Worm (Caenorhabditis elegans) whole organism, young adult: ENCODE measurements around the gene col-135.

Source experiments
- B0035.1 ChIP-seq: sonication (generic microtip); optimal IDR thresholded peaks from 2 replicates; lab custom pipeline; 2016; ENCODE audit warnings: missing genetic modification characterization, mild to moderate bottlenecking, missing compliant biosample characterization, missing genotype, missing genetic modification reagents
- F10E7.11 ChIP-seq: sonication (generic microtip); optimal IDR thresholded peaks from 2 replicates; lab custom pipeline; 2017; ENCODE audit warnings: mild to moderate bottlenecking, missing genetic modification characterization, moderate library complexity, missing compliant biosample characterization
- F39B2.1 ChIP-seq: fragments of 200-800 bp; sonication (Bioruptor generic); IDR thresholded peaks from 2 replicates; pipeline ENCODE4 v1.3.6; 2022; ENCODE audit warnings: missing genetic modification reagents, missing genetic modification characterization, missing compliant biosample characterization
- K11D2.4 ChIP-seq: fragments of 200-800 bp; sonication (Bioruptor generic); IDR thresholded peaks from 2 replicates; pipeline ENCODE4 v1.3.6; 2022; ENCODE audit warnings: missing genetic modification reagents, missing genetic modification characterization, missing compliant biosample characterization
- Y53G8AR.9 ChIP-seq: fragments of 200-800 bp; sonication (Bioruptor generic); conservative IDR thresholded peaks from 2 replicates; pipeline ENCODE4 v1.3.6; 2022; ENCODE audit warnings: missing genetic modification reagents, missing genetic modification characterization, missing compliant biosample characterization
- aptf-2 ChIP-seq: fragments of 200-800 bp; sonication (Bioruptor generic); conservative IDR thresholded peaks from 2 replicates; pipeline ENCODE4 v1.3.6; 2022; ENCODE audit warnings: missing genetic modification reagents, missing genetic modification characterization, missing compliant biosample characterization
- atf-7 ChIP-seq: sonication (generic microtip); optimal IDR thresholded peaks from 2 replicates; lab custom pipeline; 2017; ENCODE audit warnings: mild to moderate bottlenecking, missing genetic modification characterization, missing compliant biosample characterization
- athp-1 ChIP-seq: sonication (generic microtip); optimal IDR thresholded peaks from 2 replicates; lab custom pipeline; 2017; ENCODE audit warnings: mild to moderate bottlenecking, missing genetic modification characterization, missing compliant biosample characterization
- attf-5 ChIP-seq: fragments of 200-800 bp; sonication (Bioruptor generic); optimal IDR thresholded peaks from 2 replicates; lab custom pipeline; 2018; ENCODE audit warnings: mild to moderate bottlenecking, missing genetic modification characterization, missing compliant biosample characterization
- attf-6 ChIP-seq: fragments of 200-800 bp; sonication (Bioruptor generic); IDR thresholded peaks from 2 replicates; pipeline ENCODE4 v1.3.6; 2022; ENCODE audit warnings: missing genetic modification reagents, missing genetic modification characterization, missing compliant biosample characterization
- ceh-58 ChIP-seq: fragments of 200-800 bp; sonication (Bioruptor generic); IDR thresholded peaks from 2 replicates; pipeline ENCODE4 v1.3.6; 2022; ENCODE audit warnings: missing genetic modification characterization, missing compliant biosample characterization
- ceh-91 ChIP-seq: fragments of 200-800 bp; sonication (Bioruptor generic); IDR thresholded peaks from 2 replicates; pipeline ENCODE4 v1.3.6; 2022; ENCODE audit warnings: missing genetic modification reagents, missing genetic modification characterization, missing compliant biosample characterization
- die-1 ChIP-seq: sonication (generic microtip); optimal IDR thresholded peaks from 2 replicates; lab custom pipeline; 2016; ENCODE audit warnings: missing genotype, mild to moderate bottlenecking, missing genetic modification characterization, missing compliant biosample characterization
- dpl-1 ChIP-seq: fragments of 150-350 bp; optimal IDR thresholded peaks from 2 replicates; lab custom pipeline; 2014; ENCODE audit warnings: missing biosample characterization, missing genetic modification reagents, missing genetic modification characterization
- hmg-1.2 ChIP-seq: fragments of 200-800 bp; sonication (Bioruptor generic); IDR thresholded peaks from 2 replicates; pipeline ENCODE4 v1.3.6; 2022; ENCODE audit warnings: missing genetic modification reagents, missing genetic modification characterization, missing compliant biosample characterization
- hmg-20 ChIP-seq: fragments of 200-800 bp; sonication (Bioruptor generic); IDR thresholded peaks from 2 replicates; pipeline ENCODE4 v1.3.6; 2022; ENCODE audit warnings: missing genetic modification reagents, missing genetic modification characterization, missing compliant biosample characterization
- hrde-1 ChIP-seq: sonication (generic microtip); optimal IDR thresholded peaks from 2 replicates; lab custom pipeline; 2016; ENCODE audit warnings: missing genetic modification characterization, mild to moderate bottlenecking, missing compliant biosample characterization, moderate library complexity, missing genotype, missing genetic modification reagents, borderline replicate concordance
- lag-1 ChIP-seq: fragments of 200-800 bp; sonication (Bioruptor generic); IDR thresholded peaks from 2 replicates; pipeline ENCODE4 v1.3.6; 2022; ENCODE audit warnings: missing genetic modification reagents, missing genetic modification characterization, missing compliant biosample characterization
- lsy-27 ChIP-seq: sonication (generic microtip); optimal IDR thresholded peaks from 2 replicates; lab custom pipeline; 2017; ENCODE audit warnings: missing genetic modification characterization, mild to moderate bottlenecking, missing compliant biosample characterization, antibody characterized with exemption, missing genotype, borderline replicate concordance; ENCODE audit not compliant: insufficient read depth
- madf-3 ChIP-seq: fragments of 200-800 bp; sonication (Bioruptor generic); IDR thresholded peaks from 2 replicates; pipeline ENCODE4 v1.3.6; 2022; ENCODE audit warnings: missing genetic modification reagents, missing genetic modification characterization, missing compliant biosample characterization
- mel-28 ChIP-seq: sonication (generic microtip); optimal IDR thresholded peaks from 2 replicates; lab custom pipeline; 2016; ENCODE audit warnings: borderline replicate concordance, mild to moderate bottlenecking, missing genetic modification characterization, missing compliant biosample characterization
- mes-4 ChIP-seq: sonication (generic microtip); optimal IDR thresholded peaks from 2 replicates; lab custom pipeline; 2016; ENCODE audit warnings: missing genotype, missing genetic modification characterization, missing compliant biosample characterization
- mxl-1 ChIP-seq: sonication (generic microtip); optimal IDR thresholded peaks from 2 replicates; lab custom pipeline; 2016; ENCODE audit warnings: missing genetic modification characterization, missing compliant biosample characterization
- nfyb-1 ChIP-seq: fragments of 200-800 bp; sonication (Bioruptor generic); IDR thresholded peaks from 2 replicates; pipeline ENCODE4 v1.3.6; 2022; ENCODE audit warnings: missing genetic modification reagents, missing genetic modification characterization, missing compliant biosample characterization
- nhr-120 ChIP-seq: fragments of 200-800 bp; sonication (Bioruptor generic); IDR thresholded peaks from 2 replicates; pipeline ENCODE4 v1.3.6; 2022; ENCODE audit warnings: missing genetic modification characterization, missing compliant biosample characterization
- nhr-90 ChIP-seq: sonication (generic microtip); optimal IDR thresholded peaks from 2 replicates; lab custom pipeline; 2016; ENCODE audit warnings: missing genotype, mild to moderate bottlenecking, missing genetic modification characterization, missing compliant biosample characterization
- pbrm-1 ChIP-seq: fragments of 200-800 bp; sonication (Bioruptor generic); IDR thresholded peaks from 2 replicates; pipeline ENCODE4 v1.3.6; 2022; ENCODE audit warnings: missing genetic modification reagents, missing genetic modification characterization, missing compliant biosample characterization
- snpc-1.1 ChIP-seq: sonication (generic microtip); optimal IDR thresholded peaks from 2 replicates; lab custom pipeline; 2017; ENCODE audit warnings: missing genetic modification characterization, mild to moderate bottlenecking, missing compliant biosample characterization, antibody characterized with exemption, moderate library complexity, missing genotype, missing genetic modification reagents; ENCODE audit not compliant: insufficient read depth
- snpc-3.4 ChIP-seq: sonication (generic microtip); optimal IDR thresholded peaks from 2 replicates; lab custom pipeline; 2017; ENCODE audit warnings: missing genetic modification characterization, mild to moderate bottlenecking, missing compliant biosample characterization, antibody characterized with exemption, moderate library complexity, missing genotype, missing genetic modification reagents
- snpc-4 ChIP-seq, 5 experiments: fragments of 150-350 bp in 1 of 5; sonication (generic microtip) in 4 of 5; optimal IDR thresholded peaks; 2 replicates each; lab custom pipeline; 2014 to 2018; ENCODE audit warnings: missing genetic modification characterization in 5 of 5, missing biosample characterization in 3 of 5, antibody characterized with exemption in 2 of 5, mild to moderate bottlenecking in 2 of 5, missing compliant biosample characterization in 2 of 5, missing genotype in 2 of 5, moderate library complexity in 2 of 5, missing genetic modification reagents in 1 of 5
- zfh-2 ChIP-seq: fragments of 200-800 bp; sonication (Bioruptor generic); conservative IDR thresholded peaks from 2 replicates; pipeline ENCODE4 v1.3.6; 2022; ENCODE audit warnings: missing genetic modification reagents, missing genetic modification characterization, missing compliant biosample characterization
- ztf-18 ChIP-seq: sonication (generic microtip); optimal IDR thresholded peaks from 2 replicates; lab custom pipeline; 2016; ENCODE audit warnings: missing genotype, mild to moderate bottlenecking, missing genetic modification characterization, missing compliant biosample characterization
- ztf-28 ChIP-seq: fragments of 200-800 bp; sonication (Bioruptor generic); IDR thresholded peaks from 2 replicates; pipeline ENCODE4 v1.3.6; 2022; ENCODE audit warnings: missing genetic modification reagents, missing genetic modification characterization, missing compliant biosample characterization

Gene col-135

DNA sequence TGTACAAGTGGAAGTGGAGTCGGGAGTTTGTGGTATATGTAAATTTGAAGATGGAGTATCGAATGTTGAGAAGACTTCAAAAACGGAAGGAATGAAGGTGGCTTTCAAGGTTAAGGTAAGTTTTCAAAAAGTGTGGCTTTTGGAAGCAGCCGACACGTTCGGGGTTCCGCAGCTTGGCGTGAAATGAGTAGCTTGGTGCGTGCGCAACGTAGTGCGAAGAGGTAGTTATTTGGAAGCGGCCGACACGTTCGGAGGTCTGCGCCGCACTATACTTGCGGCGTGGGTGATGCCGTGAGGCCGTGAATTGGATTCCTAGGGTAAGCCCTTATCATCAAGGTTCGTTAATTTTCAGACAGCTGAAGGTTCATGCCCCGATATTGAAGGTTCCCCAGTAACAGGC is 10.9 kb downstream of the col-135 start, which contains the start of gene clec-189:
clec-189 (plus strand) TSS at position 92 of the 400 bp plus-strand sequence.
- TF ChIP-seq ceh-91 (no peak), nfyb-1 (no peak), lag-1 (GFP tag; lab: Robert Waterston, UW) (no peak), madf-3 (GFP tag; lab: Robert Waterston, UW) (no peak), ztf-18 (tag; lab: Kevin White, UChicago) (no peak), mxl-1 (tag; lab: Kevin White, UChicago) (no peak), atf-7 (tag; lab: Kevin White, UChicago) (no peak), snpc-1.1 (tag; lab: Kevin White, UChicago) (no peak), snpc-4 (GFP tag; optimal IDR thresholded peaks at IDR 0.05; lab: Kevin White, UChicago) (no peak), snpc-4 (tag; optimal IDR thresholded peaks at IDR 0.05; lab: Kevin White, UChicago) (peak in 2 of 4 experiments; percentile 66 to 91), zfh-2 (GFP tag; lab: Robert Waterston, UW) (0 out of 2 replicates have a peak, but pooled peaks have one; percentile 10)

DNA sequence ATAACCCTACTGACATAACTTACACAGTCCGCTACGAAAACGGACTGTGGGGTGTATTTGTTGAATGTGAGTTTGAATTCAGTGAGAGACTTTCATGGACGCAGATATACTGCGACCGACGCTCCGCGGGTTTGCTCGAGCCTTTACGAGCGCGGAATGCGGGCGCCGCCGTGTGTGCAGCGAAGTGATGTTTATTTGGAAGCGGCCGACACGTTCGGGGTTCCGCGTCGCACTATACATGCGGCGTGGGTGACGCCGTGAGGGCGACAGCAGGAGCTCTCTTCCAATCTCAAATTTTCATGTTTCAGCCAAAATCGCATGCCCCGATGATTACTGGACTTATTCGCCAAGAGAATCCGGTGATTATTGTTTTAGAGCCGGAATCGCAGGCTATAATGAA is 12.3 kb downstream of the col-135 start:
- TF ChIP-seq nhr-90 (tag; lab: Kevin White, UChicago) (no peak), athp-1 (tag; lab: Kevin White, UChicago) (no peak), hmg-1.2 (GFP tag; lab: Robert Waterston, UW) (peak; percentile 39; the same call in 1 of the 2 replicates), hmg-20 (GFP tag; lab: Robert Waterston, UW) (no peak), zfh-2 (GFP tag; lab: Robert Waterston, UW) (peak; percentile 55), F39B2.1 (GFP tag; lab: Robert Waterston, UW) (no peak), Y53G8AR.9 (GFP tag; lab: Robert Waterston, UW) (no peak), snpc-4 (GFP tag; optimal IDR thresholded peaks at IDR 0.05; lab: Kevin White, UChicago) (no peak), snpc-4 (tag; optimal IDR thresholded peaks at IDR 0.05; lab: Kevin White, UChicago) (peak in 3 of 4 experiments; percentile 19 to 96 (median 55)), attf-6 (GFP tag; lab: Robert Waterston, UW) (peak; percentile 62; the same call in 1 of the 2 replicates), K11D2.4 (GFP tag; lab: Robert Waterston, UW) (no peak)

DNA sequence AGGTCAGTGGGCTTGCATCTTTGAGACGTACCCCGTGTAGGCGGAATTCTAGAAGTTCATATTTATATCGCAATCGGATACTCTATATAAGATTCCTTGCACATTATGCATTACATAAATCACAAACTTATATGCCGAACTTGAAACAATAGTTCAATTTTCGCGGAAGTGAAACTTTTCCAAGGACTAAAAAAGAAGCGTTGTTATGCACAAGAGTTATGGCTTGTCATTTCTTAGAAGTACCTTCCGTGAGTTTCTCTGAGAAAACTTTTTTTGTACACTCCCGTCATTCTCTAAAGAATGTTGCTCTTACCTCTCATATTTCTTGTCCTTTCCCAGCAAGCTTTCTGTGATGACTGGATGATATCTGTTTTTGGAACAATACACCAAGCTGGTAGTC is 13.2 kb downstream of the col-135 start, which contains the start of gene M199.136:
M199.136 (plus strand) TSS at position 301 of the 400 bp plus-strand sequence.
- TF ChIP-seq die-1 (tag; lab: Kevin White, UChicago) (no peak), nhr-120 (GFP tag; lab: Robert Waterston, UW) (no peak), aptf-2 (GFP tag; lab: Robert Waterston, UW) (no peak), athp-1 (tag; lab: Kevin White, UChicago) (no peak), Y53G8AR.9 (GFP tag; lab: Robert Waterston, UW) (no peak), B0035.1 (tag; lab: Kevin White, UChicago) (no peak), F10E7.11 (tag; lab: Kevin White, UChicago) (no peak), ztf-28 (no peak), ceh-58 (GFP tag; lab: Robert Waterston, UW) (no peak), K11D2.4 (GFP tag; lab: Robert Waterston, UW) (no peak), pbrm-1 (GFP tag; lab: Robert Waterston, UW) (no peak), hrde-1 (no peak), dpl-1 (GFP tag; lab: Kevin White, UChicago) (no peak), lsy-27 (tag; lab: Kevin White, UChicago) (no peak), snpc-3.4 (tag; lab: Kevin White, UChicago) (no peak), mel-28 (no peak), attf-5 (GFP tag; lab: Kevin White, UChicago) (no peak), mes-4 (tag; lab: Kevin White, UChicago) (no peak), lag-1 (GFP tag; lab: Robert Waterston, UW) (no peak)
